Fruit fly (Drosophila melanogaster) S2 (cell line): ENCODE results near the gene SLIRP2.

ENCODE experiments used
- CG8478 ChIP-seq: fragments of >200 bp; optimal IDR thresholded peaks from 2 replicates; lab custom pipeline; 2018
- CTCF ChIP-seq, 2 experiments: fragments of >200 bp; optimal IDR thresholded peaks; 2 replicates each; lab custom pipeline; 2018

DNA sequence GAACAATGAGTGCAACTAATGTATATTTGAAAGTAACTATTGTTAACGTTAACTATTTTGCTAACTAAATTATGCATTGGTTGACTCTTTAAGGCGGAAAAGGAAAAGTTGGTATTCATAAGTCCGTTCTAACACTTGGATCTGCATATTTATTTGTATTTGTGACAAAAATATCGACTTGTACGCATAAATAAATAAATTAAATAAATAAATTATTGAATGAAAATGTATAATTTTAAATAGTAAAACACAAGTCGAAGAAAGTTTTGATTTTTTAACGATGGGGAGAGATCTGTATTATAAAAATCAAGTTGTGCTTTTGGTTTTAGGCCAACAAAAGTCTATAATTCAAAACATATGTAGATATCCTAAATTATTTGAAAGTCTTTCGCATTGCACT, 16.7 kb downstream of the SLIRP2 start, which contains the start of gene CG8036:
- TF ChIP-seq CG8478 (lab: Kevin White, UChicago) (no peak), CTCF (optimal IDR thresholded peaks at IDR 0.05; lab: Kevin White, UChicago) (no peak)
